Worm (Caenorhabditis elegans): ENCODE results near the gene Y57G11B.5.

- no peak for TF ChIP-seq elt-1 (tag; optimal IDR thresholded peaks at IDR 0.05; ENCODE audit: borderline replicate concordance, insufficient read depth)
- no peak for TF ChIP-seq lsy-2 (tag; optimal IDR thresholded peaks at IDR 0.05)
- no peak for TF ChIP-seq zip-8 (tag; optimal IDR thresholded peaks at IDR 0.05)
- no peak for TF ChIP-seq snpc-4 (tag; optimal IDR thresholded peaks at IDR 0.05)
- no peak for TF ChIP-seq lin-13 (tag; optimal IDR thresholded peaks at IDR 0.05)
- no peak for TF ChIP-seq unc-39 (tag; optimal IDR thresholded peaks at IDR 0.05)
Observed at ce11 chrIV:14612547-14613329, 38.1 kb downstream of the Y57G11B.5 start.

All from whole organism, mixed stage, embryonic.